Fruit fly (Drosophila melanogaster) whole organism, adult: ENCODE measurements around the gene ppk7.

ENCODE experiments used
- kay ChIP-seq: fragments of 200-800 bp; sonication (Bioruptor generic); peaks from one replicate; lab custom pipeline; 2016; ENCODE audit warnings: missing biosample characterization, missing genetic modification characterization, borderline replicate concordance
- ovo ChIP-seq: fragments of 200-800 bp; sonication (Bioruptor generic); optimal IDR thresholded peaks from 2 replicates; lab custom pipeline; 2016; ENCODE audit warnings: missing biosample characterization, missing genetic modification characterization
- tj ChIP-seq: fragments of 200-800 bp; sonication (Bioruptor generic); optimal IDR thresholded peaks from 3 replicates; lab custom pipeline; 2017; ENCODE audit warnings: missing biosample characterization, mild to moderate bottlenecking, missing genetic modification characterization, moderate library complexity

DNA sequence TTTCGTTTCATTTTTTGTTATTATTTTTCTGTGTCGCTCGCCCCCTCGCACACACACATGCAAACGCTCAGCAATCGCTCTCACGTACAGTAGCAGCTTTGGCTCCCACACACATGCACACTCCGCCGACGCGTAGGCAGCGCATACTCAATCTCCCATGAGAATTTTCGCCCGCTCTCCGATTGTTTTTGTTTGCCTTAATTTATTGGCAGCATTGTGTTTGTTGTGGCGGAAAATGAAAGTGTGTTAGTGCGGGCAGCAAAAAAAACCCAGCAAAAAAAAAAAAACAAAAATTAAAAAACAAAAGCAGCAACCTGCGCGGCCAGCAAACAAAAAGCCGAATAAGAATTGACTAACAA, 29.8 kb downstream of the ppk7 start:
- TF ChIP-seq ovo (GFP tag; lab: Kevin White, UChicago): no peak
- TF ChIP-seq tj: peak; percentile 65
- peak; percentile 99 for TF ChIP-seq kay (GFP tag; lab: Kevin White, UChicago)
